Fruit fly (Drosophila melanogaster): ENCODE measurements around the gene CG45075.
A peak's percentile ranks its signal among the peaks of the same experiment; 100 is the strongest.

CG45075 gene

DNA sequence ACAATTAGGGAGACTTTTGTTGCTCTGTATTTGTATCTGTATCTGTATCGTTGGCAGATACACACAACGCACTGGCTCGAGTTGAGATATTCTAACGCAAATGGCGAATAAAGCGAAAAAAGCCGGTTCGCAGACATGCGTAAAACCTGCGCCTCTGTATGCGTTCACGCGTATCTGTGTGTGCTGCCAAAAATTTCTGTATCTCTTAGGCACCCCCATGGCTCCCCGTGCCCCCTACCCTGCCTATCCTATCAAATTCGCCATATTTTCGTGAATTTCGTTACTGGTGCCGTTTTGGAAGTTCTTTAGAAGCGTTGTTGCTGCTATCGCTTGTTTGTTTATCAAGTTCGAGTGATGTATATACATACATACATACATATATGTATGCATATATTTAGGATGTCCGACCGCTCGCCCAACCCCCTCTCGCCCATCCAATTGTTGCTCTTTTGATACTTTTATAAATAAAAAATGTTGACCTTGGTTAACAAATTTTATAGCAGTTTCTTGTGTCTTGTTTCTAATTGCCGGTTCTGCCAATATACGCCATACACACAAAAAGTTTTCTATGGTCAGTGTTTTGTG, 5.4 kb upstream of the CG45075 start (continued):
- TF ChIP-seq CG5180 (GFP tag; optimal IDR thresholded peaks at IDR 0.05) (no peak), Fer2 (tag; optimal IDR thresholded peaks at IDR 0.05) (no peak), lab (GFP tag; optimal IDR thresholded peaks at IDR 0.05) (peak; percentile 24), CG10543 (GFP tag; optimal IDR thresholded peaks at IDR 0.05) (peak; percentile 90), pros (GFP tag; optimal IDR thresholded peaks at IDR 0.05) (no peak), CG8290 (GFP tag; optimal IDR thresholded peaks at IDR 0.05) (no peak), CG8290 (tag; optimal IDR thresholded peaks at IDR 0.05) (peak in 1 of 2 experiments; percentile 10), CG13894 (tag; optimal IDR thresholded peaks at IDR 0.05) (peak; percentile 96), usp (GFP tag; optimal IDR thresholded peaks at IDR 0.05) (no peak), cwo (GFP tag; optimal IDR thresholded peaks at IDR 0.05) (peak; percentile 60), eve (GFP tag; optimal IDR thresholded peaks at IDR 0.05) (no peak), cg (GFP tag; optimal IDR thresholded peaks at IDR 0.05) (peak; percentile 27), CG34422 (GFP tag; IDR thresholded peaks at IDR 0.05) (peak; percentile 20; the same call in 1 of the 3 replicates), Deaf1 (tag; optimal IDR thresholded peaks at IDR 0.05) (peak; percentile 59), vvl (GFP tag; IDR thresholded peaks at IDR 0.05) (peak; percentile 36; the same call in 1 of the 2 replicates), tin (GFP tag; optimal IDR thresholded peaks at IDR 0.05) (no peak), lbe (GFP tag; optimal IDR thresholded peaks at IDR 0.05) (peak; percentile 3), tgo (GFP tag; IDR thresholded peaks at IDR 0.05) (no peak), caup (GFP tag; optimal IDR thresholded peaks at IDR 0.05; ENCODE audit: severe bottlenecking) (peak; percentile 23), chinmo (GFP tag; IDR thresholded peaks at IDR 0.05; ENCODE audit: partially characterized antibody) (peak; percentile 90; the same call in 3 of the 4 replicates), sug (tag; optimal IDR thresholded peaks at IDR 0.05) (peak; percentile 41), sob (GFP tag; IDR thresholded peaks at IDR 0.05) (no peak), CG32767 (GFP tag; IDR thresholded peaks at IDR 0.05) (peak; percentile 83), Ada2b (GFP tag; IDR thresholded peaks at IDR 0.05) (no peak), CkIIα-i1 (GFP tag; IDR thresholded peaks at IDR 0.05) (no peak), CG12155 (GFP tag; optimal IDR thresholded peaks at IDR 0.05) (peak; percentile 23), Dref (GFP tag; IDR thresholded peaks at IDR 0.05) (no peak)

dm6 chr2L:6086771-6087170, 4.4 kb upstream of the CG45075 start:
- TF ChIP-seq chm (GFP tag; IDR thresholded peaks at IDR 0.05), result no peak
- TF ChIP-seq Med (GFP tag), result peak; percentile 13
- TF ChIP-seq CG15479 (GFP tag; optimal IDR thresholded peaks at IDR 0.05), result no peak
- TF ChIP-seq CG8765 (GFP tag; IDR thresholded peaks at IDR 0.05), result 0 out of 2 replicates have a peak, but pooled peaks have one; percentile 33
- no peak for TF ChIP-seq Six4 (GFP tag; optimal IDR thresholded peaks at IDR 0.05)
- TF ChIP-seq sob (GFP tag; IDR thresholded peaks at IDR 0.05), result peak; percentile 27; the same call in 1 of the 2 replicates
- TF ChIP-seq grau (tag; optimal IDR thresholded peaks at IDR 0.05), result peak; percentile 5

- peak; percentile 44 for TF ChIP-seq grn (GFP tag; optimal IDR thresholded peaks at IDR 0.05)
- TF ChIP-seq hkb (optimal IDR thresholded peaks at IDR 0.05), result peak; percentile 4
- no peak for TF ChIP-seq hkb (GFP tag; IDR thresholded peaks at IDR 0.05)
- no peak for TF ChIP-seq ci (GFP tag; IDR thresholded peaks at IDR 0.05)
- TF ChIP-seq Sox100B (GFP tag; optimal IDR thresholded peaks at IDR 0.05), result no peak
- TF ChIP-seq Kr (GFP tag; optimal IDR thresholded peaks at IDR 0.05), result no peak
- no peak for TF ChIP-seq CG10147 (GFP tag; optimal IDR thresholded peaks at IDR 0.05)
Measured at dm6 chr2L:6087685-6088084, 3.5 kb upstream of the CG45075 start.

Data from whole organism, embryonic.